Worm (Caenorhabditis elegans): Measurements from ENCODE around the gene F23B12.7.

The F23B12.7 gene

ce11 chrV:14428865-14429264 is 20.6 kb upstream of the F23B12.7 start, which contains the start of gene F23B12.1:
TSS of gene F23B12.1 (plus strand) at chrV:14429165.
- TF ChIP-seq nhr-77 (tag; optimal IDR thresholded peaks at IDR 0.05) (no peak), ama-1 (optimal IDR thresholded peaks at IDR 0.05) (no peak), zag-1 (tag; optimal IDR thresholded peaks at IDR 0.05) (no peak), nhr-12 (tag; optimal IDR thresholded peaks at IDR 0.05) (no peak), ceh-9 (tag; optimal IDR thresholded peaks at IDR 0.05) (no peak), lsy-12 (tag; optimal IDR thresholded peaks at IDR 0.05) (no peak), ceh-28 (tag; optimal IDR thresholded peaks at IDR 0.05) (no peak), daf-12 (tag; optimal IDR thresholded peaks at IDR 0.05) (no peak), nhr-25 (tag; optimal IDR thresholded peaks at IDR 0.05) (no peak), ZK546.5 (tag; optimal IDR thresholded peaks at IDR 0.05) (no peak), aly-2 (tag; optimal IDR thresholded peaks at IDR 0.05) (no peak), sea-2 (GFP tag; optimal IDR thresholded peaks at IDR 0.05) (no peak), mml-1 (tag; optimal IDR thresholded peaks at IDR 0.05) (no peak), nhr-67 (tag; optimal IDR thresholded peaks at IDR 0.05) (no peak), nhr-28 (tag; optimal IDR thresholded peaks at IDR 0.05) (no peak), egl-5 (tag; optimal IDR thresholded peaks at IDR 0.05) (no peak), fkh-10 (GFP tag; optimal IDR thresholded peaks at IDR 0.05) (no peak), ceh-82 (tag; optimal IDR thresholded peaks at IDR 0.05) (no peak)

ce11 chrV:14432259-14432658 is 17.2 kb upstream of the F23B12.7 start, which contains the start of gene egl-1:
TSS of gene egl-1 (minus strand) at chrV:14432359.
- no peak for TF ChIP-seq nhr-23 (tag; optimal IDR thresholded peaks at IDR 0.05)

- TF ChIP-seq elt-1 (tag; optimal IDR thresholded peaks at IDR 0.05) (no peak), ama-1 (optimal IDR thresholded peaks at IDR 0.05) (no peak), nhr-28 (tag; optimal IDR thresholded peaks at IDR 0.05) (no peak), unc-62 (GFP tag; optimal IDR thresholded peaks at IDR 0.05) (no peak), nhr-12 (tag; optimal IDR thresholded peaks at IDR 0.05) (no peak), hmg-11 (tag; optimal IDR thresholded peaks at IDR 0.05) (no peak), eor-1 (tag; optimal IDR thresholded peaks at IDR 0.05) (no peak), ZK546.5 (tag; optimal IDR thresholded peaks at IDR 0.05) (no peak), ztf-11 (tag; optimal IDR thresholded peaks at IDR 0.05) (no peak), nhr-11 (tag; optimal IDR thresholded peaks at IDR 0.05) (no peak)
Observed at ce11 chrV:14433584-14433983, 15.9 kb upstream of the F23B12.7 start.

ce11 chrV:14436195-14436594 is 13.3 kb upstream of the F23B12.7 start:
- no peak for TF ChIP-seq jun-1 (tag; optimal IDR thresholded peaks at IDR 0.05)
- no peak for TF ChIP-seq ceh-9 (tag; optimal IDR thresholded peaks at IDR 0.05)
- TF ChIP-seq ama-1 (optimal IDR thresholded peaks at IDR 0.05), result no peak
- no peak for TF ChIP-seq elt-1 (tag; optimal IDR thresholded peaks at IDR 0.05)
- no peak for TF ChIP-seq unc-39 (tag; optimal IDR thresholded peaks at IDR 0.05)

DNA sequence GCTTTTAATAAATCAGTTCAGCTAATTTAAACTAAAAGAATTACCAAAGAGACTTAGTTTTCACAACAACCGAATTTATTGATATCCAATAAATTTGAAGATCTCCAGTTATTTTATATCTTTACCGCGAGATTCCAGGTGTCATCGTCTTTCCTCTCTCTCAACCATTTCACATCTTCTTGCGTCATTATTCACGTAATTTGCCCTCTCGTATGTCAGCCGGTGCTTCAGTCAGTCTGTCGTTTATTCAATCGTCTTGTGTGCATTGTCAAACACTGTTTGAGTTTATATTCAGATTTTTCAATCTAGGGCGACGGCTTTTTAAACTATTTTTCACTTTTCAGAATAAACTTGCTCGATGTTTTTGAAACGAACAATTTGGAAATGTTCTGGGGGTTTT is 12.1 kb upstream of the F23B12.7 start:
- no peak for TF ChIP-seq lsy-12 (tag; optimal IDR thresholded peaks at IDR 0.05)
- TF ChIP-seq nhr-67 (tag; optimal IDR thresholded peaks at IDR 0.05), result no peak
- TF ChIP-seq skn-1 (tag; optimal IDR thresholded peaks at IDR 0.05), result no peak
- no peak for TF ChIP-seq fkh-2 (tag; optimal IDR thresholded peaks at IDR 0.05)
- TF ChIP-seq pha-4 (tag; optimal IDR thresholded peaks at IDR 0.05), result no peak
- TF ChIP-seq nhr-28 (tag; optimal IDR thresholded peaks at IDR 0.05), result no peak
- no peak for TF ChIP-seq aly-2 (tag; optimal IDR thresholded peaks at IDR 0.05)
- no peak for TF ChIP-seq ceh-9 (tag; optimal IDR thresholded peaks at IDR 0.05)
- TF ChIP-seq unc-39 (tag; optimal IDR thresholded peaks at IDR 0.05), result no peak
- no peak for TF ChIP-seq elt-3 (tag; optimal IDR thresholded peaks at IDR 0.05)
- TF ChIP-seq ceh-16 (tag; optimal IDR thresholded peaks at IDR 0.05), result no peak
- no peak for TF ChIP-seq eor-1 (tag; optimal IDR thresholded peaks at IDR 0.05)
- no peak for TF ChIP-seq mdl-1 (tag; optimal IDR thresholded peaks at IDR 0.05)

DNA sequence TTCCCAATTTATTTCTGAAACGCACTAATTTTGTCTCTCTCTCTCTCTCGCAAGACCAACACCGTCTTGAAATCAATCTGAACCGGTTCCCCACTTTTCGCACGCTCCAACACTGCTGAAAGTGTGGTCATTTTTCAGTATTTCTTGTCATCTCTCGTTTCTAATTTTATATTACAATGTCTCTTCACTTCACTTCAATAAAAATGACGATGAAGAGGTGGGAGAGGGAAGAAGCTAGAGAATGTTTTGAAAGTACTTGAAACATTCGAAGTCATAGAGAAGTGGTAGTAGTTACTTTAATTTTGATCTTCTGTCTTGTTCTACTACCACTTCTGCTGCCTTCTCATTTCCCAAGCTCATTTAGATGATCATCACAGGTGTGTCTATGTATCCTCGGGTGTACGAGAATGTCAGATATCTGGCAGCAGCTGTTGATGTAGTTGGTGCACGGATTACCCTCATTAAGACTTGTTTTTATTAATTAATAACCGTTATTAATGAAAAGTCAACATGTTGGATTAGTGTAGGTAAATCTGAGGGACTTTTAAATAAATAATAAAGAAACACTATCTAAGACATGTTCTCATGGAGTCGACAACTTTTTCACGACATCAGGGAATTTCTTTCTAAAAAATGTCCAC is 11.3 kb upstream of the F23B12.7 start:
- peak; percentile 31 for TF ChIP-seq nhr-25 (tag; optimal IDR thresholded peaks at IDR 0.05)
- TF ChIP-seq eor-1 (tag; optimal IDR thresholded peaks at IDR 0.05), result no peak
